Worm (Caenorhabditis elegans): ENCODE results near the gene R07B7.8.

- TF ChIP-seq ham-2 (GFP tag; optimal IDR thresholded peaks at IDR 0.05) (no peak), unc-39 (tag; optimal IDR thresholded peaks at IDR 0.05) (no peak), ceh-83 (GFP tag; optimal IDR thresholded peaks at IDR 0.05) (no peak), lin-13 (tag; optimal IDR thresholded peaks at IDR 0.05) (no peak), nhr-237 (tag; optimal IDR thresholded peaks at IDR 0.05) (no peak), nhr-2 (tag; optimal IDR thresholded peaks at IDR 0.05) (no peak), snpc-4 (tag; optimal IDR thresholded peaks at IDR 0.05) (no peak), zip-8 (tag; optimal IDR thresholded peaks at IDR 0.05) (no peak), mls-2 (tag; optimal IDR thresholded peaks at IDR 0.05) (no peak), unc-62 (GFP tag; optimal IDR thresholded peaks at IDR 0.05) (no peak), lin-32 (GFP tag; optimal IDR thresholded peaks at IDR 0.05) (no peak), blmp-1 (tag; optimal IDR thresholded peaks at IDR 0.05) (no peak)
Observed at ce11 chrV:12120381-12120780, 36.3 kb upstream of the R07B7.8 start, which contains the start of gene C13C4.7.
